Worm (Caenorhabditis elegans): ENCODE results near the gene F41G3.10.

- TF ChIP-seq mes-4 (tag; optimal IDR thresholded peaks at IDR 0.05) (no peak), ceh-91 (GFP tag; IDR thresholded peaks at IDR 0.05) (no peak), lin-26 (GFP tag; IDR thresholded peaks at IDR 0.05) (no peak), akir-1 (GFP tag; optimal IDR thresholded peaks at IDR 0.05) (no peak), egrh-3 (GFP tag; IDR thresholded peaks at IDR 0.05) (no peak), die-1 (tag; optimal IDR thresholded peaks at IDR 0.05) (no peak), ztf-22 (GFP tag; optimal IDR thresholded peaks at IDR 0.05) (no peak), snpc-4 (GFP tag; optimal IDR thresholded peaks at IDR 0.05) (no peak), snpc-4 (tag; optimal IDR thresholded peaks at IDR 0.05) (no peak), tbx-9 (tag; optimal IDR thresholded peaks at IDR 0.05; ENCODE audit: borderline replicate concordance) (no peak), madf-8 (GFP tag; conservative IDR thresholded peaks at IDR 0.05) (no peak), let-607 (tag; optimal IDR thresholded peaks at IDR 0.05) (no peak), Y53F4B.3 (GFP tag; IDR thresholded peaks at IDR 0.05) (no peak)
Observed at ce11 chrII:6712177-6712981, 36.9 kb downstream of the F41G3.10 start, which contains the start of the genes dpy-10 and T14B4.19.

Measured in whole organism, young adult.